Worm (Caenorhabditis elegans) whole organism, L4 larva: Measurements from ENCODE around the gene C10E2.1.

Source experiments
- T20F7.1 ChIP-seq: fragments of 200-800 bp; sonication (Bioruptor generic); optimal IDR thresholded peaks from 2 replicates; lab custom pipeline; 2018; ENCODE audit warnings: mild to moderate bottlenecking, missing genetic modification characterization, missing compliant biosample characterization
- Y48G9A.11 ChIP-seq: fragments of 200-800 bp; sonication (Bioruptor generic); IDR thresholded peaks from 2 replicates; pipeline ENCODE4 v1.3.6; 2022; ENCODE audit warnings: missing genetic modification reagents, missing genetic modification characterization, missing compliant biosample characterization
- ZK546.5 ChIP-seq, 2 experiments: sonication (generic microtip); optimal IDR thresholded peaks; 2 replicates each; lab custom pipeline; 2017; ENCODE audit warnings: missing biosample characterization in 2 of 2, missing genetic modification characterization in 2 of 2
- aha-1 ChIP-seq: fragments of 150-350 bp; peaks from one replicate; lab custom pipeline; 2014; ENCODE audit warnings: missing biosample characterization, missing genetic modification characterization
- aly-2 ChIP-seq: sonication (generic microtip); optimal IDR thresholded peaks from 2 replicates; lab custom pipeline; 2018; ENCODE audit warnings: missing biosample characterization, missing genetic modification characterization
- arid-1 ChIP-seq: fragments of 200-800 bp; sonication (Bioruptor generic); conservative IDR thresholded peaks from 2 replicates; pipeline ENCODE4 v1.3.6; 2022; ENCODE audit warnings: missing genetic modification reagents, missing genetic modification characterization, missing compliant biosample characterization
- attf-4 ChIP-seq: sonication (generic microtip); optimal IDR thresholded peaks from 3 replicates; lab custom pipeline; 2017; ENCODE audit warnings: missing biosample characterization, missing genetic modification characterization
- ceh-28 ChIP-seq: fragments of 150-350 bp; optimal IDR thresholded peaks from 2 replicates; lab custom pipeline; 2014; ENCODE audit warnings: missing biosample characterization, missing genetic modification reagents, missing genetic modification characterization
- ceh-32 ChIP-seq: sonication (generic microtip); optimal IDR thresholded peaks from 2 replicates; lab custom pipeline; 2016; ENCODE audit warnings: mild to moderate bottlenecking, missing genetic modification characterization, missing compliant biosample characterization; ENCODE audit not compliant: poor library complexity
- ceh-44 ChIP-seq: fragments of 200-800 bp; sonication (Bioruptor generic); IDR thresholded peaks from 2 replicates; pipeline ENCODE4 v1.3.6; 2022; ENCODE audit warnings: missing genetic modification reagents, missing genetic modification characterization, missing compliant biosample characterization
- ceh-62 ChIP-seq: sonication (generic microtip); optimal IDR thresholded peaks from 2 replicates; lab custom pipeline; 2017; ENCODE audit warnings: missing biosample characterization, missing genetic modification characterization
- ceh-82 ChIP-seq: sonication (generic microtip); optimal IDR thresholded peaks from 2 replicates; lab custom pipeline; 2017; ENCODE audit warnings: missing biosample characterization, missing genetic modification characterization
- daf-16 ChIP-seq, 3 experiments: sonication (generic microtip); optimal IDR thresholded peaks; 2 replicates each; lab custom pipeline; 2016 to 2017; ENCODE audit warnings: missing genetic modification characterization in 3 of 3, missing genetic modification reagents in 3 of 3, mild to moderate bottlenecking in 2 of 3, missing compliant biosample characterization in 2 of 3, missing biosample characterization in 1 of 3, moderate library complexity in 1 of 3
- daf-19 ChIP-seq: fragments of 200-800 bp; sonication (Bioruptor generic); conservative IDR thresholded peaks from 2 replicates; pipeline ENCODE4 v1.3.6; 2022; ENCODE audit warnings: missing genetic modification characterization, missing compliant biosample characterization
- daf-8 ChIP-seq: fragments of 200-800 bp; sonication (Bioruptor generic); IDR thresholded peaks from 2 replicates; pipeline ENCODE4 v1.3.6; 2022; ENCODE audit warnings: missing genetic modification characterization, missing compliant biosample characterization
- dmd-8 ChIP-seq: fragments of 200-800 bp; sonication (Bioruptor generic); IDR thresholded peaks from 2 replicates; pipeline ENCODE4 v1.3.6; 2022; ENCODE audit warnings: missing genetic modification characterization, missing compliant biosample characterization
- dpl-1 ChIP-seq: fragments of 150-350 bp; optimal IDR thresholded peaks from 2 replicates; lab custom pipeline; 2014; ENCODE audit warnings: missing biosample characterization, missing genetic modification reagents, missing genetic modification characterization
- dve-1 ChIP-seq: sonication (generic microtip); optimal IDR thresholded peaks from 2 replicates; lab custom pipeline; 2017; ENCODE audit warnings: antibody characterized with exemption, mild to moderate bottlenecking, missing genetic modification characterization, missing compliant biosample characterization; ENCODE audit not compliant: insufficient read depth
- egl-43 ChIP-seq: fragments of 200-800 bp; sonication (Bioruptor generic); IDR thresholded peaks from 2 replicates; pipeline ENCODE4 v1.3.6; 2022; ENCODE audit warnings: missing genetic modification reagents, missing genetic modification characterization, missing compliant biosample characterization
- hif-1 ChIP-seq, 2 experiments: sonication (generic microtip); optimal IDR thresholded peaks; 2 replicates each; lab custom pipeline; 2016 to 2017; ENCODE audit warnings: missing compliant biosample characterization in 2 of 2, missing genetic modification characterization in 2 of 2, missing genetic modification reagents in 2 of 2, missing genotype in 2 of 2, mild to moderate bottlenecking in 1 of 2
- hlh-11 ChIP-seq: fragments of 200-800 bp; sonication (Bioruptor generic); optimal IDR thresholded peaks from 2 replicates; lab custom pipeline; 2018; ENCODE audit warnings: mild to moderate bottlenecking, missing genetic modification characterization, missing compliant biosample characterization
- hlh-30 ChIP-seq: sonication (generic microtip); optimal IDR thresholded peaks from 2 replicates; lab custom pipeline; 2017; ENCODE audit warnings: antibody characterized with exemption, mild to moderate bottlenecking, missing genetic modification characterization, missing compliant biosample characterization; ENCODE audit not compliant: insufficient read depth
- hmg-1.1 ChIP-seq: fragments of 200-800 bp; sonication (Bioruptor generic); IDR thresholded peaks from 2 replicates; pipeline ENCODE4 v1.3.6; 2022; ENCODE audit warnings: missing genetic modification reagents, missing genetic modification characterization, missing compliant biosample characterization
- jun-1 ChIP-seq: fragments of 150-350 bp; optimal IDR thresholded peaks from 2 replicates; lab custom pipeline; 2014; ENCODE audit warnings: missing biosample characterization, missing genetic modification reagents, missing genetic modification characterization
- lin-1 ChIP-seq: fragments of 200-800 bp; sonication (Bioruptor generic); IDR thresholded peaks from 2 replicates; pipeline ENCODE4 v1.3.6; 2022; ENCODE audit warnings: missing genetic modification reagents, missing genetic modification characterization, missing compliant biosample characterization
- lin-29 ChIP-seq: fragments of 200-800 bp; sonication (Bioruptor generic); IDR thresholded peaks from 2 replicates; pipeline ENCODE4 v1.3.6; 2022; ENCODE audit warnings: missing genetic modification reagents, missing genetic modification characterization, missing compliant biosample characterization
- lin-39 ChIP-seq: fragments of 150-350 bp; optimal IDR thresholded peaks from 2 replicates; lab custom pipeline; 2014; ENCODE audit warnings: missing biosample characterization, missing genetic modification reagents, missing genetic modification characterization
- mdl-1 ChIP-seq, 2 experiments: fragments of 150-350 bp in 1 of 2; sonication (generic microtip) in 1 of 2; optimal IDR thresholded peaks; 2 replicates each; lab custom pipeline; 2014 to 2017; ENCODE audit warnings: missing biosample characterization in 2 of 2, missing genetic modification characterization in 2 of 2
- mdt-29 ChIP-seq: fragments of 200-800 bp; sonication (Bioruptor generic); IDR thresholded peaks from 2 replicates; pipeline ENCODE4 v1.3.6; 2022; ENCODE audit warnings: missing genetic modification reagents, missing genetic modification characterization, missing compliant biosample characterization
- mep-1 ChIP-seq: fragments of 150-350 bp; sonication (generic microtip); optimal IDR thresholded peaks from 3 replicates; lab custom pipeline; 2014; ENCODE audit warnings: missing biosample characterization, missing genetic modification characterization
- mxl-3 ChIP-seq: fragments of 200-800 bp; sonication (Bioruptor generic); optimal IDR thresholded peaks from 2 replicates; lab custom pipeline; 2018; ENCODE audit warnings: mild to moderate bottlenecking, missing genetic modification characterization, missing compliant biosample characterization
- nhr-10 ChIP-seq: fragments of 150-350 bp; optimal IDR thresholded peaks from 2 replicates; lab custom pipeline; 2014; ENCODE audit warnings: missing biosample characterization, missing genetic modification characterization
- nhr-11 ChIP-seq: fragments of 150-350 bp; optimal IDR thresholded peaks from 2 replicates; lab custom pipeline; 2014; ENCODE audit warnings: missing biosample characterization, missing genetic modification characterization
- nhr-25 ChIP-seq: sonication (generic microtip); optimal IDR thresholded peaks from 2 replicates; lab custom pipeline; 2017; ENCODE audit warnings: missing genetic modification characterization, mild to moderate bottlenecking, missing compliant biosample characterization, antibody characterized with exemption, moderate library complexity, borderline replicate concordance; ENCODE audit not compliant: insufficient read depth
- nhr-48 ChIP-seq: sonication (generic microtip); optimal IDR thresholded peaks from 2 replicates; lab custom pipeline; 2016; ENCODE audit warnings: mild to moderate bottlenecking, missing genetic modification characterization, missing compliant biosample characterization
- nhr-76 ChIP-seq: fragments of 150-350 bp; optimal IDR thresholded peaks from 2 replicates; lab custom pipeline; 2014; ENCODE audit warnings: missing biosample characterization, missing genetic modification characterization
- nhr-77 ChIP-seq: fragments of 150-350 bp; optimal IDR thresholded peaks from 2 replicates; lab custom pipeline; 2014; ENCODE audit warnings: missing biosample characterization, missing genetic modification characterization
- pha-4 ChIP-seq, 2 experiments: fragments of 150-350 bp in 1 of 2; fragments of 200-800 bp in 1 of 2; sonication (Bioruptor generic) in 1 of 2; IDR thresholded peaks in 1 of 2; optimal IDR thresholded peaks in 1 of 2; 2 replicates each; pipeline versions ENCODE4 v1.3.6 to Lab custom; 2014 to 2022; ENCODE audit warnings: missing genetic modification characterization in 2 of 2, missing genetic modification reagents in 2 of 2, missing biosample characterization in 1 of 2, missing compliant biosample characterization in 1 of 2
- saeg-2 ChIP-seq: fragments of 200-800 bp; sonication (Bioruptor generic); IDR thresholded peaks from 2 replicates; pipeline ENCODE4 v1.3.6; 2022; ENCODE audit warnings: missing genetic modification reagents, missing genetic modification characterization, missing compliant biosample characterization
- sdz-12 ChIP-seq: fragments of 200-800 bp; sonication (Bioruptor generic); optimal IDR thresholded peaks from 2 replicates; lab custom pipeline; 2018; ENCODE audit warnings: mild to moderate bottlenecking, missing genetic modification characterization, missing compliant biosample characterization
- spr-1 ChIP-seq: sonication (generic microtip); optimal IDR thresholded peaks from 2 replicates; lab custom pipeline; 2016; ENCODE audit warnings: mild to moderate bottlenecking, missing genetic modification characterization, missing compliant biosample characterization
- spr-3 ChIP-seq: fragments of 200-800 bp; sonication (Bioruptor generic); optimal IDR thresholded peaks from 2 replicates; lab custom pipeline; 2018; ENCODE audit warnings: mild to moderate bottlenecking, missing genetic modification characterization, missing compliant biosample characterization
- tra-1 ChIP-seq: fragments of 200-800 bp; sonication (Bioruptor generic); IDR thresholded peaks from 2 replicates; pipeline ENCODE4 v1.3.6; 2022; ENCODE audit warnings: missing genetic modification reagents, missing genetic modification characterization, missing compliant biosample characterization
- unc-130 ChIP-seq: sonication (generic microtip); optimal IDR thresholded peaks from 2 replicates; lab custom pipeline; 2016; ENCODE audit warnings: missing genetic modification reagents, missing genetic modification characterization, missing compliant biosample characterization
- vab-7 ChIP-seq: fragments of 200-800 bp; sonication (Bioruptor generic); IDR thresholded peaks from 2 replicates; pipeline ENCODE4 v1.3.6; 2022; ENCODE audit warnings: missing genetic modification reagents, missing genetic modification characterization, missing compliant biosample characterization
- zag-1 ChIP-seq: fragments of 150-350 bp; optimal IDR thresholded peaks from 2 replicates; lab custom pipeline; 2014; ENCODE audit warnings: missing biosample characterization, missing genetic modification characterization
- zfp-2 ChIP-seq: sonication (generic microtip); optimal IDR thresholded peaks from 2 replicates; lab custom pipeline; 2016; ENCODE audit warnings: mild to moderate bottlenecking, missing genetic modification characterization, missing compliant biosample characterization
- zip-11 ChIP-seq: fragments of 200-800 bp; sonication (Bioruptor generic); IDR thresholded peaks from 2 replicates; pipeline ENCODE4 v1.3.6; 2022; ENCODE audit warnings: missing genetic modification characterization, missing compliant biosample characterization
- zip-2 ChIP-seq: fragments of 150-350 bp; optimal IDR thresholded peaks from 2 replicates; lab custom pipeline; 2014; ENCODE audit warnings: missing biosample characterization, missing genetic modification characterization
- ztf-7 ChIP-seq: fragments of 150-350 bp; optimal IDR thresholded peaks from 2 replicates; lab custom pipeline; 2014; ENCODE audit warnings: missing biosample characterization, missing genetic modification characterization

The C10E2.1 gene

DNA sequence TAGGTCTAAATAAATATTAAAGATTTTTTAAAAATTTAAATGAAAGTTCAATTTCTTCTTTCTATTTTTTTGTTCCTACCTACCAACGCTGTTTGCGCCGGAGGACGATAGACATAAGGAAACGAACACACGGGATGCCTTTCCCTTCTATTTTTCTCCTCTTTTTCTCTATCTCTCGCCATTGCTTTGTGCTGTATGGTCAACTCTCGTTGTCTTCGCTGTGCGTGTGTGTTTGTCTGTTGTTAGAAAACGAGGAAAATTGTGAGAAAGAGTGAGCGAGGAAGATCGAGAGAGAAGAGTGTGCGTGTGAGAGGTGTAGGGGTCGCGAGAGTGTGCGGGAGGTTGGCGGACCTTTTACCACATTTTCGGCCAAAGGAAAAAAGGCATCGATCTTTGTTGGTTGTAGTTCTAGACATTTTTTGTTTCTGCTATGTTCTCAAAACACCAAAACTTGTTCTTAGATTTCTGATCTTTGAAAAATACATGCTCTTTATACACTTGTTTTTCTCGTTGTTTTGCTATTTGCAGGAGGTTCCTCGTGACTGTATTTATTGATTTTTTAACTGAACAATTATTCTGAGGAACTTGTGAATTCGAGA lies 36.5 kb downstream of the C10E2.1 start (continued):
- TF ChIP-seq zag-1 (no peak), arid-1 (GFP tag; lab: Robert Waterston, UW) (no peak), hmg-1.1 (peak; percentile 72), vab-7 (no peak), T20F7.1 (GFP tag; lab: Kevin White, UChicago) (no peak), ceh-32 (tag; lab: Kevin White, UChicago) (no peak), ceh-44 (no peak), saeg-2 (GFP tag; lab: Robert Waterston, UW) (no peak), nhr-10 (tag; lab: Kevin White, UChicago) (no peak), hlh-11 (tag; lab: Kevin White, UChicago) (peak; percentile 18), tra-1 (no peak), nhr-25 (tag; lab: Kevin White, UChicago) (no peak), daf-16 (GFP tag; optimal IDR thresholded peaks at IDR 0.05; lab: Kevin White, UChicago) (peak in 1 of 2 experiments; percentile 50), daf-16 (tag; optimal IDR thresholded peaks at IDR 0.05; lab: Kevin White, UChicago) (peak; percentile 40), spr-1 (tag; lab: Kevin White, UChicago) (peak; percentile 5), lin-1 (GFP tag; lab: Robert Waterston, UW) (no peak), dve-1 (tag; lab: Kevin White, UChicago) (peak; percentile 19), nhr-77 (no peak), Y48G9A.11 (GFP tag; lab: Robert Waterston, UW) (no peak), jun-1 (tag; lab: Kevin White, UChicago) (no peak), egl-43 (GFP tag; lab: Robert Waterston, UW) (0 out of 2 replicates have a peak, but pooled peaks have one; percentile 41), dpl-1 (GFP tag; lab: Kevin White, UChicago) (no peak), lin-29 (GFP tag; lab: Robert Waterston, UW) (no peak), zfp-2 (no peak), mep-1 (peak; percentile 84), ZK546.5 (tag; optimal IDR thresholded peaks at IDR 0.05; lab: Kevin White, UChicago) (no peak), ztf-7 (tag; lab: Kevin White, UChicago) (no peak), lin-39 (tag; lab: Kevin White, UChicago) (no peak), spr-3 (GFP tag; lab: Kevin White, UChicago) (no peak), zip-11 (GFP tag; lab: Robert Waterston, UW) (no peak), aly-2 (no peak), ceh-82 (tag; lab: Kevin White, UChicago) (no peak), mxl-3 (GFP tag; lab: Kevin White, UChicago) (peak; percentile 81), nhr-11 (tag; lab: Kevin White, UChicago) (peak; percentile 12), nhr-48 (tag; lab: Kevin White, UChicago) (no peak), pha-4 (GFP tag; IDR thresholded peaks at IDR 0.05; lab: Robert Waterston, UW) (no peak), pha-4 (tag; optimal IDR thresholded peaks at IDR 0.05; lab: Kevin White, UChicago) (peak; percentile 39), nhr-76 (tag; lab: Kevin White, UChicago) (no peak), attf-4 (no peak), aha-1 (peak; percentile 34), hif-1 (tag; optimal IDR thresholded peaks at IDR 0.05; lab: Kevin White, UChicago) (peak in 1 of 2 experiments; percentile 23), ceh-28 (tag; lab: Kevin White, UChicago) (no peak), hlh-30 (tag; lab: Kevin White, UChicago) (peak; percentile 71), mdt-29 (GFP tag; lab: Robert Waterston, UW) (no peak), ceh-62 (tag; lab: Kevin White, UChicago) (no peak), daf-19 (GFP tag; lab: Robert Waterston, UW) (no peak), mdl-1 (tag; optimal IDR thresholded peaks at IDR 0.05; lab: Kevin White, UChicago) (peak in 1 of 2 experiments; percentile 84), daf-8 (GFP tag; lab: Robert Waterston, UW) (no peak), unc-130 (GFP tag; lab: Kevin White, UChicago) (no peak), zip-2 (tag; lab: Kevin White, UChicago) (no peak), dmd-8 (no peak), sdz-12 (GFP tag; lab: Kevin White, UChicago) (no peak)
